Worm (Caenorhabditis elegans) whole organism, young adult: ENCODE data around the gene R09H3.3.

Source experiments
- F52B5.7 ChIP-seq: sonication (generic microtip); optimal IDR thresholded peaks from 2 replicates; lab custom pipeline; 2016; ENCODE audit warnings: mild to moderate bottlenecking, missing genetic modification characterization, missing compliant biosample characterization
- ama-1 ChIP-seq, 3 experiments: fragments of 150-350 bp in 1 of 3; sonication (generic microtip) in 2 of 3; optimal IDR thresholded peaks; 2 replicates each; lab custom pipeline; 2014 to 2018; ENCODE audit warnings: missing biosample characterization in 2 of 3, missing genetic modification characterization in 2 of 3, missing genetic modification reagents in 2 of 3
- ceh-58 ChIP-seq: fragments of 200-800 bp; sonication (Bioruptor generic); IDR thresholded peaks from 2 replicates; pipeline ENCODE4 v1.3.6; 2022; ENCODE audit warnings: missing genetic modification characterization, missing compliant biosample characterization
- lin-26 ChIP-seq: fragments of 200-800 bp; sonication (Bioruptor generic); IDR thresholded peaks from 2 replicates; pipeline ENCODE4 v1.3.6; 2022; ENCODE audit warnings: missing genetic modification reagents, missing genetic modification characterization, missing compliant biosample characterization
- mes-4 ChIP-seq: sonication (generic microtip); optimal IDR thresholded peaks from 2 replicates; lab custom pipeline; 2016; ENCODE audit warnings: missing genotype, missing genetic modification characterization, missing compliant biosample characterization
- nhr-90 ChIP-seq: sonication (generic microtip); optimal IDR thresholded peaks from 2 replicates; lab custom pipeline; 2016; ENCODE audit warnings: missing genotype, mild to moderate bottlenecking, missing genetic modification characterization, missing compliant biosample characterization
- repo-1 ChIP-seq: sonication (generic microtip); optimal IDR thresholded peaks from 2 replicates; lab custom pipeline; 2017; ENCODE audit warnings: mild to moderate bottlenecking, missing genetic modification characterization, missing compliant biosample characterization
- sea-2 ChIP-seq: fragments of 200-800 bp; sonication (Bioruptor generic); IDR thresholded peaks from 2 replicates; pipeline ENCODE4 v1.3.6; 2022; ENCODE audit warnings: missing genetic modification characterization, missing compliant biosample characterization
- unc-130 ChIP-seq: sonication (generic microtip); optimal IDR thresholded peaks from 2 replicates; lab custom pipeline; 2016; ENCODE audit warnings: missing genetic modification reagents, missing genetic modification characterization, missing compliant biosample characterization
- zfh-2 ChIP-seq: fragments of 200-800 bp; sonication (Bioruptor generic); conservative IDR thresholded peaks from 2 replicates; pipeline ENCODE4 v1.3.6; 2022; ENCODE audit warnings: missing genetic modification reagents, missing genetic modification characterization, missing compliant biosample characterization

DNA sequence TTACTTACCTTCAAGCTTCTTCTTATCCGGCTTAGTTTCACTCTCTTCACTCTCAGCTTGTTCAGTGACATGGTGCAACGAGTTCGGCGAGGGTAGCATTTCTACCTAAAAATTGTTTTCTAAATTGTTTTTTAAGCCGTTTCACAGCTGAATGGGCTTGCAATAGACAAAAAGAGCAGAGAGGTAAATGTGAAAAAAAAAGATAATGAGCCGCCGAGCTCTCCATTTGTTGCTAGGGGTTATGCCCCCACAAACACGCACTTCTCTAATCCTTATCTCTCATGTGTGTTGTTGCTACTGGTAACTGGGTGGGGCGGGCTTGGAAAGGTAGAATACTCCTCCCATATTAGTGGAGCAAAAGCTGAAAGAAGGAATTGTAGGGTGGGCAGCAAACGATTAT, 35.2 kb upstream of the R09H3.3 start, which contains the start of gene C36C9.5:
- no peak for TF ChIP-seq nhr-90 (tag; lab: Kevin White, UChicago)
- no peak for TF ChIP-seq lin-26 (GFP tag; lab: Robert Waterston, UW)
- TF ChIP-seq zfh-2 (GFP tag; lab: Robert Waterston, UW) = no peak
- no peak for TF ChIP-seq repo-1 (tag; lab: Kevin White, UChicago)
- no peak for TF ChIP-seq unc-130 (GFP tag; lab: Kevin White, UChicago)
- TF ChIP-seq ama-1 (optimal IDR thresholded peaks at IDR 0.05; lab: Kevin White, UChicago) = no peak
- TF ChIP-seq ama-1 (GFP tag; optimal IDR thresholded peaks at IDR 0.05; lab: Kevin White, UChicago) = no peak
- TF ChIP-seq sea-2 (GFP tag; lab: Robert Waterston, UW) = no peak
- TF ChIP-seq mes-4 (tag; lab: Kevin White, UChicago) = no peak
- no peak for TF ChIP-seq F52B5.7
- no peak for TF ChIP-seq ceh-58 (GFP tag; lab: Robert Waterston, UW)
